Fruit fly (Drosophila melanogaster) whole organism, wandering third instar larva: ENCODE data around the gene Pkc98E.

Experiments
- GATAd ChIP-seq: sonication (Bioruptor generic); optimal IDR thresholded peaks from 2 replicates; lab custom pipeline; 2016; ENCODE audit warnings: missing biosample characterization, missing genetic modification characterization
- Mio ChIP-seq: sonication (Bioruptor generic); optimal IDR thresholded peaks from 2 replicates; lab custom pipeline; 2016; ENCODE audit warnings: missing biosample characterization, missing genetic modification characterization
- OdsH ChIP-seq: fragments of 200-800 bp; sonication (Bioruptor generic); optimal IDR thresholded peaks from 2 replicates; lab custom pipeline; 2016; ENCODE audit warnings: missing biosample characterization, mild to moderate bottlenecking, missing genetic modification characterization
- lola ChIP-seq: fragments of >200 bp; optimal IDR thresholded peaks from 2 replicates; lab custom pipeline; 2017; ENCODE audit warnings: missing biosample characterization, missing genetic modification characterization

- TF ChIP-seq GATAd (GFP tag; lab: Kevin White, UChicago) (no peak), lola (no peak), Mio (no peak), OdsH (GFP tag; lab: Kevin White, UChicago) (no peak)
Observed at dm6 chr3R:29089662-29090007, 50.7 kb downstream of the Pkc98E start.
